Worm (Caenorhabditis elegans) whole organism, L3 larva: ENCODE results near the gene nhr-4.
"Not testable (repeated sequence)": the region's sequence is repeated elsewhere in the genome, so short reads cannot be mapped to it uniquely, and the experiment has no call there.

ENCODE experiments used
- R02D3.7 ChIP-seq: fragments of 150-350 bp; optimal IDR thresholded peaks from 2 replicates; lab custom pipeline; 2014; ENCODE audit warnings: missing biosample characterization, missing genetic modification characterization
- aly-2 ChIP-seq: fragments of 150-350 bp; optimal IDR thresholded peaks from 2 replicates; lab custom pipeline; 2014; ENCODE audit warnings: missing biosample characterization, missing genetic modification characterization
- ama-1 ChIP-seq: fragments of 150-350 bp; optimal IDR thresholded peaks from 2 replicates; lab custom pipeline; 2018
- ceh-28 ChIP-seq: fragments of 150-350 bp; optimal IDR thresholded peaks from 2 replicates; lab custom pipeline; 2014; ENCODE audit warnings: missing biosample characterization, missing genetic modification reagents, missing genetic modification characterization
- ceh-9 ChIP-seq: sonication (generic microtip); optimal IDR thresholded peaks from 2 replicates; lab custom pipeline; 2018; ENCODE audit warnings: missing biosample characterization, missing genetic modification characterization
- egl-27 ChIP-seq: sonication (generic microtip); optimal IDR thresholded peaks from 4 replicates; lab custom pipeline; 2017; ENCODE audit warnings: missing biosample characterization, missing genetic modification reagents, missing genetic modification characterization
- elt-1 ChIP-seq: fragments of 150-350 bp; optimal IDR thresholded peaks from 2 replicates; lab custom pipeline; 2014; ENCODE audit warnings: missing biosample characterization, missing genetic modification characterization
- elt-2 ChIP-seq: sonication (generic microtip); optimal IDR thresholded peaks from 2 replicates; lab custom pipeline; 2016; ENCODE audit warnings: missing genetic modification reagents, mild to moderate bottlenecking, missing genetic modification characterization, missing compliant biosample characterization
- elt-3 ChIP-seq, 3 experiments: fragments of 150-350 bp in 1 of 3; sonication (generic microtip) in 2 of 3; optimal IDR thresholded peaks; 2 replicates in 2 of 3; 4 replicates in 1 of 3; lab custom pipeline; 2014 to 2017; ENCODE audit warnings: missing biosample characterization in 3 of 3, missing genetic modification characterization in 3 of 3
- eor-1 ChIP-seq, 2 experiments: fragments of 150-350 bp; optimal IDR thresholded peaks; 2 replicates each; lab custom pipeline; 2014 to 2018; ENCODE audit warnings: missing biosample characterization in 2 of 2, missing genetic modification characterization in 2 of 2
- fkh-10 ChIP-seq: sonication (generic microtip); optimal IDR thresholded peaks from 2 replicates; lab custom pipeline; 2017; ENCODE audit warnings: missing biosample characterization, missing genetic modification reagents, missing genetic modification characterization
- fkh-2 ChIP-seq: fragments of 150-350 bp; optimal IDR thresholded peaks from 2 replicates; lab custom pipeline; 2014; ENCODE audit warnings: missing biosample characterization, missing genetic modification reagents, missing genetic modification characterization
- jun-1 ChIP-seq: fragments of 150-350 bp; optimal IDR thresholded peaks from 2 replicates; lab custom pipeline; 2014; ENCODE audit warnings: missing biosample characterization, missing genetic modification reagents, missing genetic modification characterization
- lin-15B ChIP-seq: fragments of 150-350 bp; optimal IDR thresholded peaks from 2 replicates; lab custom pipeline; 2014; ENCODE audit warnings: missing biosample characterization, missing genetic modification characterization
- lin-39 ChIP-seq: fragments of 150-350 bp; optimal IDR thresholded peaks from 2 replicates; lab custom pipeline; 2018; ENCODE audit warnings: missing biosample characterization, missing genetic modification reagents, missing genetic modification characterization
- lsy-12 ChIP-seq: sonication (generic microtip); optimal IDR thresholded peaks from 2 replicates; lab custom pipeline; 2016; ENCODE audit warnings: mild to moderate bottlenecking, missing genetic modification characterization, missing compliant biosample characterization
- mdl-1 ChIP-seq: fragments of 150-350 bp; optimal IDR thresholded peaks from 2 replicates; lab custom pipeline; 2014; ENCODE audit warnings: missing biosample characterization, missing genetic modification characterization
- nfya-1 ChIP-seq: sonication (generic microtip); optimal IDR thresholded peaks from 2 replicates; lab custom pipeline; 2017; ENCODE audit warnings: missing genetic modification characterization, mild to moderate bottlenecking, missing compliant biosample characterization, antibody characterized with exemption, moderate library complexity; ENCODE audit not compliant: insufficient read depth
- nhr-11 ChIP-seq: fragments of 150-350 bp; optimal IDR thresholded peaks from 2 replicates; lab custom pipeline; 2014; ENCODE audit warnings: missing biosample characterization, missing genetic modification characterization
- nhr-23 ChIP-seq: fragments of 150-350 bp; optimal IDR thresholded peaks from 2 replicates; lab custom pipeline; 2014; ENCODE audit warnings: missing biosample characterization, missing genetic modification reagents, missing genetic modification characterization
- nhr-237 ChIP-seq: fragments of 150-350 bp; optimal IDR thresholded peaks from 2 replicates; lab custom pipeline; 2014; ENCODE audit warnings: missing biosample characterization, missing genetic modification characterization
- nhr-25 ChIP-seq: sonication (generic microtip); optimal IDR thresholded peaks from 2 replicates; lab custom pipeline; 2017; ENCODE audit warnings: missing biosample characterization, missing genetic modification characterization
- nhr-43 ChIP-seq: sonication (generic microtip); optimal IDR thresholded peaks from 2 replicates; lab custom pipeline; 2016; ENCODE audit warnings: mild to moderate bottlenecking, missing genetic modification characterization, missing compliant biosample characterization; ENCODE audit not compliant: poor library complexity, severe bottlenecking
- nhr-67 ChIP-seq: fragments of 150-350 bp; optimal IDR thresholded peaks from 2 replicates; lab custom pipeline; 2014; ENCODE audit warnings: missing biosample characterization, missing genetic modification characterization
- nhr-77 ChIP-seq: fragments of 150-350 bp; optimal IDR thresholded peaks from 2 replicates; lab custom pipeline; 2014; ENCODE audit warnings: missing biosample characterization, missing genetic modification characterization
- sea-2 ChIP-seq: fragments of 150-350 bp; sonication (generic microtip); optimal IDR thresholded peaks from 4 replicates; lab custom pipeline; 2014; ENCODE audit warnings: missing biosample characterization, missing genetic modification reagents, missing genetic modification characterization
- skn-1 ChIP-seq: fragments of 150-350 bp; optimal IDR thresholded peaks from 2 replicates; lab custom pipeline; 2014; ENCODE audit warnings: missing biosample characterization, missing genetic modification characterization
- unc-39 ChIP-seq: sonication (generic microtip); optimal IDR thresholded peaks from 4 replicates; lab custom pipeline; 2017; ENCODE audit warnings: missing biosample characterization, missing genetic modification characterization
- unc-62 ChIP-seq: fragments of 150-350 bp; sonication (generic microtip); optimal IDR thresholded peaks from 4 replicates; lab custom pipeline; 2014; ENCODE audit warnings: missing biosample characterization, missing genetic modification reagents, missing genetic modification characterization
- zag-1 ChIP-seq: fragments of 150-350 bp; optimal IDR thresholded peaks from 2 replicates; lab custom pipeline; 2014; ENCODE audit warnings: missing biosample characterization, missing genetic modification characterization
- ztf-11 ChIP-seq: fragments of 150-350 bp; optimal IDR thresholded peaks from 2 replicates; lab custom pipeline; 2014; ENCODE audit warnings: missing biosample characterization, missing genetic modification characterization
- ztf-4 ChIP-seq: fragments of 150-350 bp; optimal IDR thresholded peaks from 2 replicates; lab custom pipeline; 2014; ENCODE audit warnings: missing biosample characterization, missing genetic modification characterization

The nhr-4 gene

DNA sequence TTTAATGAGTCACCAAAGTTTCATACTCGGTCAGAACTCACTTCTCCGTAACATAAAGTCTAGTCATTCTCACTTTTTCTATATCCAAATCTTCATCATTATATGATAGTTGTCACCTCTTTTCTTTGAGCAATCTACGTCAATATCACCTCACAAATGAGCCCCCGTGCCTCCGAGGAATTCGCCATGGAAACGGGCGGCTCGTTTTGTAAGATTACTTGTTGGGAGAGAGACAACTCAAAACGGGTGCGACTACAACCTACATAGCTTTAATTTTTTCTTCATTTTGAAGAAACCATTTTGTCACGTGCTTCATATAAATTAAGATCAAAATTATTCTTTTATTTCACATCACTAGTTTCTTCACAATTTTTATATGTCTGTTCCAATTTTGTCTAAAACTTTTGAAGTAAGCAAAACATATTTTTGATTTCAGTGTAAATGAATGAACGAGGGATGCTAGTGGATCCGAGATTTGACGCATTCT lies at the start of gene nhr-4:
TSS of gene nhr-4 (plus strand) at position 437 of the 487 bp plus-strand sequence.
- TF ChIP-seq lin-15B (tag; lab: Kevin White, UChicago) = no peak
- TF ChIP-seq nhr-237 = no peak
- TF ChIP-seq egl-27 (tag; lab: Kevin White, UChicago) = no peak
- TF ChIP-seq eor-1 (tag; optimal IDR thresholded peaks at IDR 0.05; lab: Kevin White, UChicago) = no peak
- no peak for TF ChIP-seq R02D3.7 (tag; lab: Kevin White, UChicago)
- TF ChIP-seq nhr-11 (tag; lab: Kevin White, UChicago) = no peak
- no peak for TF ChIP-seq fkh-2 (tag; lab: Kevin White, UChicago)
- no peak for TF ChIP-seq nhr-23 (tag; lab: Kevin White, UChicago)
- no peak for TF ChIP-seq lsy-12 (tag; lab: Kevin White, UChicago)
- no peak for TF ChIP-seq zag-1 (tag; lab: Kevin White, UChicago)
- no peak for TF ChIP-seq nhr-25 (tag; lab: Kevin White, UChicago)
- TF ChIP-seq unc-39 (tag; lab: Kevin White, UChicago) = no peak
- no peak for TF ChIP-seq unc-62
- TF ChIP-seq elt-1 = no peak
- no peak for TF ChIP-seq elt-3 (tag; optimal IDR thresholded peaks at IDR 0.05; lab: Kevin White, UChicago)
- TF ChIP-seq nhr-43 (tag; lab: Kevin White, UChicago) = no peak
- no peak for TF ChIP-seq jun-1 (tag; lab: Kevin White, UChicago)
- no peak for TF ChIP-seq lin-39 (tag; lab: Kevin White, UChicago)

DNA sequence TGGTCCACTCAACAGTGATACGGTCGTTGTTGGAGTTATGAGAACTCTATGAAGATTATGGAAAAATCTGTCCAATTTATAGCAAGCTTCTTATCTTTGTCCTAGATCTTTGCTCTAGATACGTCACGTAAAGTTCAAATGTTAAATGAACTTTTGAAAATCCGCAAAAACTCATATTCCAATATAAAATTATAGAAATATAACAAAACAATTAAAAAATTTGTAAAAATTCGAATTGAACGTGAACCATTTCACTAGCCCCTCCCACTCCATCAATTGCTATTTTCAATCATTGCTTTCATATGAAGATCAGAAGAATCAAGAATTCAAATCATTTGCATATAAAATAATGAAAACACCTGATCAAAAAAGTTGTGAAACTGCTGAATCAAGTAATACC lies 46.5 kb upstream of the nhr-4 start, which contains the start of gene kin-21:
TSS of gene kin-21 (plus strand) at position 301 of the 400 bp plus-strand sequence.
- TF ChIP-seq skn-1 (tag; lab: Kevin White, UChicago) (no peak), lsy-12 (tag; lab: Kevin White, UChicago) (no peak), nhr-11 (tag; lab: Kevin White, UChicago) (no peak), jun-1 (tag; lab: Kevin White, UChicago) (no peak), nhr-77 (tag; lab: Kevin White, UChicago) (no peak), ceh-9 (no peak), ztf-4 (tag; lab: Kevin White, UChicago) (no peak)

DNA sequence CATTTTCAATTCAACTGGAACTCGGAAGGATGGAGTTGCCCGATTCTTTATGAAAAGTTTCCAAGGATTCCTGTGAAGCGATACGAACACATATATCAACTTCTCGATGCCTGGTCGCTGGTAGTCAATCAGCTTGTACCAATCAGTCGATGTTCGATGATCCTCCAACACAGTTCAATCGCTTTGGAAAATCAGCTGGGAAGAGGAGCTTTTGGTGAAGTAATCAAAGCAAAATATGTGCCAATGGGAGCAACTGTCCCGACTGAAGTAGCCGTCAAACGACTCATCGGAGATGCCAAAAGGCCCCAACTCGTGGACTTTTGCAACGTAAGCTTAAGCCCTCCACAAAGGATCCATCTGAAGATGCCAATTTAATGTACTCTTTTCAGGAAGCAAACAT lies 45.8 kb upstream of the nhr-4 start:
- TF ChIP-seq fkh-10 (GFP tag; lab: Kevin White, UChicago) (no peak), zag-1 (tag; lab: Kevin White, UChicago) (no peak), skn-1 (tag; lab: Kevin White, UChicago) (no peak), elt-3 (tag; optimal IDR thresholded peaks at IDR 0.05; lab: Kevin White, UChicago) (no peak), ceh-28 (tag; lab: Kevin White, UChicago) (no peak), nhr-25 (tag; lab: Kevin White, UChicago) (no peak), elt-1 (no peak), nhr-67 (tag; lab: Kevin White, UChicago) (no peak), aly-2 (tag; lab: Kevin White, UChicago) (no peak), ztf-11 (tag; lab: Kevin White, UChicago) (no peak), mdl-1 (tag; lab: Kevin White, UChicago) (no peak), sea-2 (no peak)
- TF ChIP-seq, all 47 proteins: peak for 0

DNA sequence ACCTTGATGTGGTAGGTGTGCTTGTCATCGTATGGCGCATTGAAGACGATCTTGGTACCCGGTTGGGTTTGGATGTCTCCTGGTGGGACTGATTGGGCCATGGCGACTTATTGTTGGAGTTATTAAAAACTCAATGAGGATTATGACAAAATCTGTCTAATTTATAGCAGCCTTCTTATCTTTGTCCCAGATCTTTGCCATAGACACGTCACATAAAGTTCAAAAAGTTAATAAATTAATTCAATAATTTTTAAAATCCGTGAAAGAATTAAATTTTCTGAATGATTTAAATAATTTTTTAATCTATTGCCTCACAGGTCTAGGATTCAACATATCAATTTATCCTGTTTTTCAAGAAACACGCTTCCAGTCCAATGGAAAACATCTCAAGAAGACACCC lies 42.8 kb upstream of the nhr-4 start, which contains the start of gene msp-81:
TSS of gene msp-81 (minus strand) at position 101 of the 400 bp plus-strand sequence.
- TF ChIP-seq ama-1 (lab: Kevin White, UChicago) (no peak), nhr-25 (tag; lab: Kevin White, UChicago) (no peak), nfya-1 (tag; lab: Kevin White, UChicago) (no peak), elt-3 (tag; optimal IDR thresholded peaks at IDR 0.05; lab: Kevin White, UChicago) (no peak), elt-2 (tag; lab: Kevin White, UChicago) (no peak)

DNA sequence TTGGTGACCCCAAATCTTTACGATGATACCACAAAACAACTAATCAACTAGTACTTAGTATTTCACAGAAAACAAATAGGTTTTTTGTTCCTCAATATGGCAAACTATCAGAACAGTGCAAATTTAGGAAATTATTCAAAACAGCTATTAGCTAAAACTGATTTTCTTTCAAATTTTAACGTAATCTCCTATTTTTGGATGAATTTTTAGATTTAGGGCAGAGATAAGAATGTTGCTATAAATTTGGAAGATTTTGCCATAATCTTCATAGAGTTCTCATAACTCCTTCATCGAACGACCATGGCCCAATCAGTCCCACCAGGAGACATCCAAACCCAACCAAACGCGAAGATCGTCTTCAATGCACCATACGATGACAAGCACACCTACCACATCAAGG lies 41.8 kb upstream of the nhr-4 start, which contains the start of gene msp-10:
TSS of gene msp-10 (plus strand) at position 301 of the 400 bp plus-strand sequence.
- TF ChIP-seq lin-39 (tag; lab: Kevin White, UChicago); sea-2; nhr-43 (tag; lab: Kevin White, UChicago): not testable (repeated sequence)
